Worm (Caenorhabditis elegans) whole organism, L4 larva: Measurements from ENCODE around the gene dcs-1.
A peak's percentile ranks its signal among the peaks of the same experiment; 100 is the strongest.

Source experiments
- D1046.2 ChIP-seq: fragments of 200-800 bp; sonication (Bioruptor generic); IDR thresholded peaks from 2 replicates; pipeline ENCODE4 v1.3.6; 2022; ENCODE audit warnings: missing genetic modification characterization, missing compliant biosample characterization
- F10B5.3 ChIP-seq: sonication (generic microtip); optimal IDR thresholded peaks from 2 replicates; lab custom pipeline; 2016; ENCODE audit warnings: mild to moderate bottlenecking, missing genetic modification characterization, missing compliant biosample characterization
- F44E2.7 ChIP-seq: fragments of 200-800 bp; sonication (Bioruptor generic); IDR thresholded peaks from 2 replicates; pipeline ENCODE4 v2.1.2; 2022; ENCODE audit warnings: missing genetic modification characterization, missing compliant biosample characterization
- T20F7.1 ChIP-seq: fragments of 200-800 bp; sonication (Bioruptor generic); optimal IDR thresholded peaks from 2 replicates; lab custom pipeline; 2018; ENCODE audit warnings: mild to moderate bottlenecking, missing genetic modification characterization, missing compliant biosample characterization
- Y105C5A.15 ChIP-seq: fragments of 200-800 bp; sonication (Bioruptor generic); IDR thresholded peaks from 2 replicates; pipeline ENCODE4 v1.3.6; 2022; ENCODE audit warnings: missing genetic modification characterization, missing compliant biosample characterization
- ZK337.2 ChIP-seq: fragments of 200-800 bp; sonication (Bioruptor generic); IDR thresholded peaks from 2 replicates; pipeline ENCODE4 v1.3.6; 2022; ENCODE audit warnings: missing genetic modification reagents, missing genetic modification characterization, missing compliant biosample characterization
- ZK546.5 ChIP-seq, 2 experiments: sonication (generic microtip); optimal IDR thresholded peaks; 2 replicates each; lab custom pipeline; 2017; ENCODE audit warnings: missing biosample characterization in 2 of 2, missing genetic modification characterization in 2 of 2
- ceh-44 ChIP-seq: fragments of 200-800 bp; sonication (Bioruptor generic); IDR thresholded peaks from 2 replicates; pipeline ENCODE4 v1.3.6; 2022; ENCODE audit warnings: missing genetic modification reagents, missing genetic modification characterization, missing compliant biosample characterization
- cey-2 ChIP-seq: sonication (generic microtip); optimal IDR thresholded peaks from 3 replicates; lab custom pipeline; 2017; ENCODE audit warnings: missing genetic modification characterization, mild to moderate bottlenecking, missing compliant biosample characterization, antibody characterized with exemption, borderline replicate concordance; ENCODE audit not compliant: insufficient read depth
- daf-16 ChIP-seq, 3 experiments: sonication (generic microtip); optimal IDR thresholded peaks; 2 replicates each; lab custom pipeline; 2016 to 2017; ENCODE audit warnings: missing genetic modification characterization in 3 of 3, missing genetic modification reagents in 3 of 3, mild to moderate bottlenecking in 2 of 3, missing compliant biosample characterization in 2 of 3, missing biosample characterization in 1 of 3, moderate library complexity in 1 of 3
- dmd-9 ChIP-seq: fragments of 200-800 bp; sonication (Bioruptor generic); IDR thresholded peaks from 2 replicates; pipeline ENCODE4 v1.3.6; 2022; ENCODE audit warnings: missing genetic modification reagents, missing genetic modification characterization, missing compliant biosample characterization
- dpl-1 ChIP-seq: fragments of 150-350 bp; optimal IDR thresholded peaks from 2 replicates; lab custom pipeline; 2014; ENCODE audit warnings: missing biosample characterization, missing genetic modification reagents, missing genetic modification characterization
- egl-43 ChIP-seq: fragments of 200-800 bp; sonication (Bioruptor generic); IDR thresholded peaks from 2 replicates; pipeline ENCODE4 v1.3.6; 2022; ENCODE audit warnings: missing genetic modification reagents, missing genetic modification characterization, missing compliant biosample characterization
- fos-1 ChIP-seq: fragments of 150-350 bp; optimal IDR thresholded peaks from 2 replicates; lab custom pipeline; 2014; ENCODE audit warnings: missing biosample characterization, missing genetic modification characterization
- hif-1 ChIP-seq, 2 experiments: sonication (generic microtip); optimal IDR thresholded peaks; 2 replicates each; lab custom pipeline; 2016 to 2017; ENCODE audit warnings: missing compliant biosample characterization in 2 of 2, missing genetic modification characterization in 2 of 2, missing genetic modification reagents in 2 of 2, missing genotype in 2 of 2, mild to moderate bottlenecking in 1 of 2
- jun-1 ChIP-seq: fragments of 150-350 bp; optimal IDR thresholded peaks from 2 replicates; lab custom pipeline; 2014; ENCODE audit warnings: missing biosample characterization, missing genetic modification reagents, missing genetic modification characterization
- lin-1 ChIP-seq: fragments of 200-800 bp; sonication (Bioruptor generic); IDR thresholded peaks from 2 replicates; pipeline ENCODE4 v1.3.6; 2022; ENCODE audit warnings: missing genetic modification reagents, missing genetic modification characterization, missing compliant biosample characterization
- lin-13 ChIP-seq: fragments of 150-350 bp; optimal IDR thresholded peaks from 2 replicates; lab custom pipeline; 2014; ENCODE audit warnings: missing biosample characterization, missing genetic modification reagents, missing genetic modification characterization
- lin-15B ChIP-seq: fragments of 150-350 bp; sonication (generic microtip); optimal IDR thresholded peaks from 3 replicates; lab custom pipeline; 2014; ENCODE audit warnings: missing biosample characterization, missing genetic modification characterization
- lin-38 ChIP-seq: fragments of 200-800 bp; sonication (Bioruptor generic); IDR thresholded peaks from 2 replicates; pipeline ENCODE4 v1.3.6; 2022; ENCODE audit warnings: missing genetic modification reagents, missing genetic modification characterization, missing compliant biosample characterization
- lin-39 ChIP-seq: fragments of 150-350 bp; optimal IDR thresholded peaks from 2 replicates; lab custom pipeline; 2014; ENCODE audit warnings: missing biosample characterization, missing genetic modification reagents, missing genetic modification characterization
- madf-5 ChIP-seq, 2 experiments: fragments of 200-800 bp; sonication (Bioruptor generic); IDR thresholded peaks; 2 replicates each; pipeline ENCODE4 v1.3.6; 2022; ENCODE audit warnings: missing compliant biosample characterization in 2 of 2, missing genetic modification characterization in 2 of 2
- madf-9 ChIP-seq: fragments of 200-800 bp; sonication (Bioruptor generic); conservative IDR thresholded peaks from 2 replicates; pipeline ENCODE4 v1.3.6; 2022; ENCODE audit warnings: missing genetic modification reagents, missing genetic modification characterization, missing compliant biosample characterization
- mdl-1 ChIP-seq, 2 experiments: fragments of 150-350 bp in 1 of 2; sonication (generic microtip) in 1 of 2; optimal IDR thresholded peaks; 2 replicates each; lab custom pipeline; 2014 to 2017; ENCODE audit warnings: missing biosample characterization in 2 of 2, missing genetic modification characterization in 2 of 2
- mes-2 ChIP-seq: sonication (generic microtip); optimal IDR thresholded peaks from 2 replicates; lab custom pipeline; 2016; ENCODE audit warnings: missing genotype, mild to moderate bottlenecking, missing genetic modification characterization, missing compliant biosample characterization; ENCODE audit not compliant: poor library complexity, severe bottlenecking
- mxl-3 ChIP-seq: fragments of 200-800 bp; sonication (Bioruptor generic); optimal IDR thresholded peaks from 2 replicates; lab custom pipeline; 2018; ENCODE audit warnings: mild to moderate bottlenecking, missing genetic modification characterization, missing compliant biosample characterization
- nhr-10 ChIP-seq: fragments of 150-350 bp; optimal IDR thresholded peaks from 2 replicates; lab custom pipeline; 2014; ENCODE audit warnings: missing biosample characterization, missing genetic modification characterization
- nhr-102 ChIP-seq: sonication (generic microtip); optimal IDR thresholded peaks from 2 replicates; lab custom pipeline; 2016; ENCODE audit warnings: mild to moderate bottlenecking, missing genetic modification characterization, moderate library complexity, missing compliant biosample characterization
- nhr-11 ChIP-seq: fragments of 150-350 bp; optimal IDR thresholded peaks from 2 replicates; lab custom pipeline; 2014; ENCODE audit warnings: missing biosample characterization, missing genetic modification characterization
- nhr-41 ChIP-seq: fragments of 200-800 bp; sonication (Bioruptor generic); IDR thresholded peaks from 2 replicates; pipeline ENCODE4 v1.3.6; 2022; ENCODE audit warnings: missing genetic modification reagents, missing genetic modification characterization, missing compliant biosample characterization
- nhr-42 ChIP-seq: fragments of 200-800 bp; sonication (Bioruptor generic); IDR thresholded peaks from 2 replicates; pipeline ENCODE4 v1.3.6; 2022; ENCODE audit warnings: missing genetic modification characterization, missing compliant biosample characterization
- nhr-76 ChIP-seq: fragments of 150-350 bp; optimal IDR thresholded peaks from 2 replicates; lab custom pipeline; 2014; ENCODE audit warnings: missing biosample characterization, missing genetic modification characterization
- nhr-77 ChIP-seq: fragments of 150-350 bp; optimal IDR thresholded peaks from 2 replicates; lab custom pipeline; 2014; ENCODE audit warnings: missing biosample characterization, missing genetic modification characterization
- pha-4 ChIP-seq, 2 experiments: fragments of 150-350 bp in 1 of 2; fragments of 200-800 bp in 1 of 2; sonication (Bioruptor generic) in 1 of 2; IDR thresholded peaks in 1 of 2; optimal IDR thresholded peaks in 1 of 2; 2 replicates each; pipeline versions ENCODE4 v1.3.6 to Lab custom; 2014 to 2022; ENCODE audit warnings: missing genetic modification characterization in 2 of 2, missing genetic modification reagents in 2 of 2, missing biosample characterization in 1 of 2, missing compliant biosample characterization in 1 of 2
- saeg-2 ChIP-seq: fragments of 200-800 bp; sonication (Bioruptor generic); IDR thresholded peaks from 2 replicates; pipeline ENCODE4 v1.3.6; 2022; ENCODE audit warnings: missing genetic modification reagents, missing genetic modification characterization, missing compliant biosample characterization
- sdz-12 ChIP-seq: fragments of 200-800 bp; sonication (Bioruptor generic); optimal IDR thresholded peaks from 2 replicates; lab custom pipeline; 2018; ENCODE audit warnings: mild to moderate bottlenecking, missing genetic modification characterization, missing compliant biosample characterization
- skn-1 ChIP-seq: fragments of 150-350 bp; optimal IDR thresholded peaks from 2 replicates; lab custom pipeline; 2014; ENCODE audit warnings: missing biosample characterization, missing genetic modification characterization
- tra-1 ChIP-seq: fragments of 200-800 bp; sonication (Bioruptor generic); IDR thresholded peaks from 2 replicates; pipeline ENCODE4 v1.3.6; 2022; ENCODE audit warnings: missing genetic modification reagents, missing genetic modification characterization, missing compliant biosample characterization
- unc-130 ChIP-seq: sonication (generic microtip); optimal IDR thresholded peaks from 2 replicates; lab custom pipeline; 2016; ENCODE audit warnings: missing genetic modification reagents, missing genetic modification characterization, missing compliant biosample characterization
- zag-1 ChIP-seq: fragments of 150-350 bp; optimal IDR thresholded peaks from 2 replicates; lab custom pipeline; 2014; ENCODE audit warnings: missing biosample characterization, missing genetic modification characterization

dcs-1 gene

ce11 chrV:20090698-20091313 lies at the start of gene dcs-1, which contains the start of gene sec-23:
Gene dcs-1, minus strand, starts transcription at chrV:20090743.
Gene sec-23, plus strand, starts transcription at chrV:20091263.
- no peak for TF ChIP-seq tra-1
- no peak for TF ChIP-seq D1046.2
- TF ChIP-seq nhr-102 = no peak
- no peak for TF ChIP-seq cey-2
- no peak for TF ChIP-seq nhr-41 (GFP tag; lab: Robert Waterston, UW)
- no peak for TF ChIP-seq madf-9 (GFP tag; lab: Robert Waterston, UW)
- TF ChIP-seq Y105C5A.15 (GFP tag; lab: Robert Waterston, UW) = no peak
- no peak for TF ChIP-seq F10B5.3 (tag; lab: Kevin White, UChicago)
- TF ChIP-seq dpl-1 (GFP tag; lab: Kevin White, UChicago) = peak; percentile 18
- no peak for TF ChIP-seq egl-43 (GFP tag; lab: Robert Waterston, UW)
- TF ChIP-seq saeg-2 = no peak
- TF ChIP-seq hif-1 (tag; optimal IDR thresholded peaks at IDR 0.05; lab: Kevin White, UChicago) = peak in 1 of 2 experiments; percentile 49
- no peak for TF ChIP-seq nhr-42 (GFP tag; lab: Robert Waterston, UW)
- TF ChIP-seq T20F7.1 (GFP tag; lab: Kevin White, UChicago) = no peak
- peak; percentile 69 for TF ChIP-seq unc-130 (GFP tag; lab: Kevin White, UChicago)
- peak; percentile 80 for TF ChIP-seq mxl-3 (GFP tag; lab: Kevin White, UChicago)
- peak; percentile 88 for TF ChIP-seq mes-2
- TF ChIP-seq nhr-77 = no peak
- TF ChIP-seq nhr-10 (tag; lab: Kevin White, UChicago) = no peak
- TF ChIP-seq nhr-11 = no peak
- no peak for TF ChIP-seq ceh-44
- no peak for TF ChIP-seq daf-16 (GFP tag; optimal IDR thresholded peaks at IDR 0.05; lab: Kevin White, UChicago)
- TF ChIP-seq daf-16 (tag; optimal IDR thresholded peaks at IDR 0.05; lab: Kevin White, UChicago) = no peak
- TF ChIP-seq ZK546.5 (tag; optimal IDR thresholded peaks at IDR 0.05; lab: Kevin White, UChicago) = no peak
- TF ChIP-seq lin-38 (GFP tag; lab: Robert Waterston, UW) = no peak
- TF ChIP-seq jun-1 (tag; lab: Kevin White, UChicago) = no peak
- no peak for TF ChIP-seq ZK337.2 (GFP tag; lab: Robert Waterston, UW)
- 0 out of 2 replicates have a peak, but pooled peaks have one; percentile 52 for TF ChIP-seq F44E2.7
- TF ChIP-seq nhr-76 (tag; lab: Kevin White, UChicago) = no peak
- TF ChIP-seq madf-5 (GFP tag; IDR thresholded peaks at IDR 0.05; lab: Robert Waterston, UW) = no peak
- no peak for TF ChIP-seq lin-39 (tag; lab: Kevin White, UChicago)
- no peak for TF ChIP-seq sdz-12 (GFP tag; lab: Kevin White, UChicago)
- TF ChIP-seq skn-1 (tag; lab: Kevin White, UChicago) = no peak
- peak; percentile 7 for TF ChIP-seq lin-13 (GFP tag; lab: Kevin White, UChicago)
- peak in 1 of 2 experiments; percentile 66 for TF ChIP-seq mdl-1 (tag; optimal IDR thresholded peaks at IDR 0.05; lab: Kevin White, UChicago)
- TF ChIP-seq zag-1 = no peak
- no peak for TF ChIP-seq lin-15B (tag; lab: Kevin White, UChicago)
- no peak for TF ChIP-seq lin-1 (GFP tag; lab: Robert Waterston, UW)
- no peak for TF ChIP-seq pha-4 (GFP tag; IDR thresholded peaks at IDR 0.05; lab: Robert Waterston, UW)
- TF ChIP-seq pha-4 (tag; optimal IDR thresholded peaks at IDR 0.05; lab: Kevin White, UChicago) = no peak
- no peak for TF ChIP-seq dmd-9
- no peak for TF ChIP-seq fos-1 (tag; lab: Kevin White, UChicago)
